Worm (Caenorhabditis elegans): ENCODE measurements around the gene srj-57.

DNA sequence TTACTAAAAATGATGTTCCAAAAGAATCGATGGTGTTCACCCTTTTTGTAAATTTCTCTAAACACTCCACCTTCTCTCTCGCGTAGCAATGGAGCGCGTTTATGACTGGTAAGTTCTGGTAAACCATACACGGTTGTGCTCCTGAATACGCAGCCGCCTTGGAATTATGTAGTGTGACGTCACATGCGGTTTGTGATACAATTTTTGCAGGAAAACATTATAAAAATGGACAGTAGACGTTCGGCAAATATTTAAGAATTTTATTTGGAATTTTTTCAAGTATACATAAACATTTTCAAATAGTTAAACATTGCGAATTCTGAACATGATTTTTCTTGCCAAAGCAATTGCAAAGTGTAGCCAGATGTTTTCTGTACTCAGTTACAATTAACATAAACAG lies 22.1 kb upstream of the srj-57 start, which contains the start of gene F37B4.10:
- no peak for TF ChIP-seq snpc-4 (tag; optimal IDR thresholded peaks at IDR 0.05)
- no peak for TF ChIP-seq ceh-44 (GFP tag; IDR thresholded peaks at IDR 0.05)
- no peak for TF ChIP-seq mxl-3 (GFP tag; optimal IDR thresholded peaks at IDR 0.05)
- TF ChIP-seq unc-62 (GFP tag; optimal IDR thresholded peaks at IDR 0.05 in 1 of 2) = peak in 1 of 2 experiments; percentile 82
- TF ChIP-seq unc-62 (tag; optimal IDR thresholded peaks at IDR 0.05) = no peak
- TF ChIP-seq mdl-1 (tag; optimal IDR thresholded peaks at IDR 0.05) = no peak

Measured in whole organism, L4 larva.